Fruit fly (Drosophila melanogaster) whole organism, embryonic: Measurements from ENCODE around the gene tbrd-1.

Experiments
- Abd-B ChIP-seq: fragments of 200-800 bp; sonication (Bioruptor generic); optimal IDR thresholded peaks from 2 replicates; lab custom pipeline; 2018; ENCODE audit warnings: missing biosample characterization, mild to moderate bottlenecking, missing genetic modification characterization, moderate library complexity
- Ada2b ChIP-seq: fragments of 200-800 bp; sonication (Bioruptor generic); IDR thresholded peaks from 2 replicates; pipeline ENCODE4 v1.3.6; 2022; ENCODE audit warnings: missing biosample characterization, missing genetic modification characterization
- Bdp1 ChIP-seq: fragments of 200-800 bp; sonication (Bioruptor generic); optimal IDR thresholded peaks from 3 replicates; lab custom pipeline; 2016; ENCODE audit warnings: missing biosample characterization, missing genetic modification characterization
- Blimp-1 ChIP-seq: fragments of 200-800 bp; sonication (Bioruptor generic); optimal IDR thresholded peaks from 3 replicates; lab custom pipeline; 2018; ENCODE audit warnings: missing biosample characterization, missing genetic modification characterization, mild to moderate bottlenecking, moderate library complexity, missing genetic modification reagents
- CG10147 ChIP-seq: fragments of 200-800 bp; sonication (Bioruptor generic); optimal IDR thresholded peaks from 2 replicates; lab custom pipeline; 2019; ENCODE audit warnings: missing biosample characterization, mild to moderate bottlenecking, missing genetic modification characterization, moderate library complexity
- CG10462 ChIP-seq: fragments of 200-800 bp; sonication (Bioruptor generic); optimal IDR thresholded peaks from 2 replicates; lab custom pipeline; 2016; ENCODE audit warnings: missing biosample characterization, missing genetic modification characterization
- CG10959 ChIP-seq: fragments of 200-800 bp; sonication (Bioruptor generic); IDR thresholded peaks from 2 replicates; pipeline ENCODE4 v1.3.6; 2022; ENCODE audit warnings: missing biosample characterization, missing genetic modification characterization
- CG12236 ChIP-seq: fragments of 200-800 bp; sonication (Bioruptor generic); optimal IDR thresholded peaks from 2 replicates; lab custom pipeline; 2016; ENCODE audit warnings: missing biosample characterization, missing genetic modification characterization
- CG1233 ChIP-seq: fragments of 200-800 bp; sonication (Bioruptor generic); optimal IDR thresholded peaks from 4 replicates; lab custom pipeline; 2018; ENCODE audit warnings: missing biosample characterization, mild to moderate bottlenecking, missing genetic modification characterization
- CG13123 ChIP-seq: fragments of 200-800 bp; sonication (Bioruptor generic); optimal IDR thresholded peaks from 2 replicates; lab custom pipeline; 2016; ENCODE audit warnings: missing biosample characterization, missing genetic modification characterization
- CG13894 ChIP-seq: fragments of 200-800 bp; sonication (Bioruptor generic); optimal IDR thresholded peaks from 3 replicates; lab custom pipeline; 2018; ENCODE audit warnings: missing biosample characterization, mild to moderate bottlenecking, missing genetic modification characterization, moderate library complexity
- CG14014 ChIP-seq: fragments of 200-800 bp; sonication (Bioruptor generic); IDR thresholded peaks from 2 replicates; pipeline ENCODE4 v1.3.6; 2022; ENCODE audit warnings: missing biosample characterization, missing genetic modification characterization
- CG16863 ChIP-seq: fragments of 200-800 bp; sonication (Bioruptor generic); optimal IDR thresholded peaks from 3 replicates; lab custom pipeline; 2016; ENCODE audit warnings: missing biosample characterization, missing genetic modification characterization
- CG17385 ChIP-seq: fragments of 200-800 bp; sonication (Bioruptor generic); optimal IDR thresholded peaks from 3 replicates; lab custom pipeline; 2018; ENCODE audit warnings: missing biosample characterization, mild to moderate bottlenecking, missing genetic modification characterization
- CG1832 ChIP-seq: fragments of 200-800 bp; sonication (Bioruptor generic); optimal IDR thresholded peaks from 2 replicates; lab custom pipeline; 2017; ENCODE audit warnings: missing biosample characterization, mild to moderate bottlenecking, missing genetic modification characterization, inconsistent platforms
- CG30403 ChIP-seq: fragments of 200-800 bp; sonication (Bioruptor generic); optimal IDR thresholded peaks from 3 replicates; lab custom pipeline; 2016; ENCODE audit warnings: missing biosample characterization, missing genetic modification characterization
- CG30431 ChIP-seq: fragments of 200-800 bp; sonication (Bioruptor generic); optimal IDR thresholded peaks from 2 replicates; lab custom pipeline; 2017; ENCODE audit warnings: missing biosample characterization, missing genetic modification characterization
- CG3065 ChIP-seq: fragments of 200-800 bp; sonication (Bioruptor generic); optimal IDR thresholded peaks from 2 replicates; lab custom pipeline; 2016; ENCODE audit warnings: missing biosample characterization, missing genetic modification characterization
- CG32772 ChIP-seq: fragments of 200-800 bp; sonication (Bioruptor generic); IDR thresholded peaks from 2 replicates; pipeline ENCODE4 v1.3.6; 2022; ENCODE audit warnings: missing biosample characterization, missing genetic modification characterization
- CG4424 ChIP-seq: fragments of 200-800 bp; sonication (Bioruptor generic); optimal IDR thresholded peaks from 3 replicates; lab custom pipeline; 2016; ENCODE audit warnings: missing biosample characterization, missing genetic modification characterization
- CG4707 ChIP-seq: fragments of 200-800 bp; sonication (Bioruptor generic); optimal IDR thresholded peaks from 2 replicates; lab custom pipeline; 2018; ENCODE audit warnings: missing biosample characterization, mild to moderate bottlenecking, missing genetic modification characterization, moderate library complexity
- CG4854 ChIP-seq: fragments of 200-800 bp; sonication (Bioruptor generic); optimal IDR thresholded peaks from 2 replicates; lab custom pipeline; 2016; ENCODE audit warnings: missing biosample characterization, missing genetic modification characterization, inconsistent platforms
- CG7839 ChIP-seq: fragments of 200-800 bp; sonication (Bioruptor generic); optimal IDR thresholded peaks from 3 replicates; lab custom pipeline; 2018; ENCODE audit warnings: missing biosample characterization, mild to moderate bottlenecking, missing genetic modification characterization, moderate library complexity
- CG8388 ChIP-seq: fragments of 200-800 bp; sonication (Bioruptor generic); optimal IDR thresholded peaks from 2 replicates; lab custom pipeline; 2019; ENCODE audit warnings: missing biosample characterization, mild to moderate bottlenecking, missing genetic modification characterization, moderate library complexity
- CG9727 ChIP-seq: fragments of 200-800 bp; sonication (Bioruptor generic); optimal IDR thresholded peaks from 3 replicates; lab custom pipeline; 2017; ENCODE audit warnings: missing biosample characterization, mild to moderate bottlenecking, missing genetic modification characterization
- Camta ChIP-seq: fragments of 200-800 bp; sonication (Bioruptor generic); optimal IDR thresholded peaks from 2 replicates; lab custom pipeline; 2016; ENCODE audit warnings: missing biosample characterization, missing genetic modification characterization
- Dp ChIP-seq: fragments of 200-800 bp; sonication (Bioruptor generic); optimal IDR thresholded peaks from 2 replicates; lab custom pipeline; 2018; ENCODE audit warnings: missing biosample characterization, mild to moderate bottlenecking, missing genetic modification characterization, moderate library complexity
- Dref ChIP-seq: fragments of 200-800 bp; sonication (Bioruptor generic); IDR thresholded peaks from 2 replicates; pipeline ENCODE4 v1.3.6; 2022; ENCODE audit warnings: missing biosample characterization, missing genetic modification characterization
- ERR ChIP-seq: fragments of 200-800 bp; sonication (Bioruptor generic); optimal IDR thresholded peaks from 2 replicates; lab custom pipeline; 2016; ENCODE audit warnings: missing biosample characterization, missing genetic modification characterization
- Eip74EF ChIP-seq, 2 experiments: fragments of 200-800 bp in 1 of 2; fragments of >200 bp in 1 of 2; sonication (Bioruptor generic) in 1 of 2; optimal IDR thresholded peaks; 2 replicates each; lab custom pipeline; 2017 to 2019; ENCODE audit warnings: missing biosample characterization in 2 of 2, missing genetic modification characterization in 2 of 2, mild to moderate bottlenecking in 1 of 2, moderate library complexity in 1 of 2
- GATAe ChIP-seq: fragments of 200-800 bp; sonication (Bioruptor generic); conservative IDR thresholded peaks from 2 replicates; pipeline ENCODE4 v1.3.6; 2022; ENCODE audit warnings: missing biosample characterization, missing genetic modification characterization
- HHEX ChIP-seq: fragments of 200-800 bp; sonication (Bioruptor generic); optimal IDR thresholded peaks from 3 replicates; lab custom pipeline; 2017; ENCODE audit warnings: missing biosample characterization, mild to moderate bottlenecking, missing genetic modification characterization, missing genetic modification reagents
- Hmx ChIP-seq: fragments of 200-800 bp; sonication (Bioruptor generic); optimal IDR thresholded peaks from 2 replicates; lab custom pipeline; 2016; ENCODE audit warnings: missing biosample characterization, missing genetic modification characterization
- Jarid2 ChIP-seq: fragments of 200-800 bp; sonication (Bioruptor generic); optimal IDR thresholded peaks from 3 replicates; lab custom pipeline; 2017; ENCODE audit warnings: mild to moderate bottlenecking, missing biosample characterization, missing genetic modification reagents, missing genetic modification characterization
- MESR4 ChIP-seq: fragments of 200-800 bp; sonication (Bioruptor generic); optimal IDR thresholded peaks from 2 replicates; lab custom pipeline; 2018; ENCODE audit warnings: missing biosample characterization, mild to moderate bottlenecking, missing genetic modification characterization, moderate library complexity
- Nf-YA ChIP-seq: fragments of 200-800 bp; sonication (Bioruptor generic); IDR thresholded peaks from 2 replicates; pipeline ENCODE4 v1.3.6; 2022; ENCODE audit warnings: missing biosample characterization, missing genetic modification characterization
- Rfx ChIP-seq: fragments of 200-800 bp; sonication (Bioruptor generic); IDR thresholded peaks from 2 replicates; pipeline ENCODE4 v1.3.6; 2022; ENCODE audit warnings: missing biosample characterization, missing genetic modification characterization
- Sry-δ ChIP-seq: fragments of 200-800 bp; sonication (Bioruptor generic); optimal IDR thresholded peaks from 2 replicates; lab custom pipeline; 2016; ENCODE audit warnings: missing biosample characterization, missing genetic modification characterization
- Ssrp ChIP-seq: fragments of 200-800 bp; sonication (Bioruptor generic); optimal IDR thresholded peaks from 2 replicates; lab custom pipeline; 2018; ENCODE audit warnings: missing biosample characterization, mild to moderate bottlenecking, missing genetic modification characterization, moderate library complexity
- TFAM ChIP-seq: fragments of 200-800 bp; sonication (Bioruptor generic); optimal IDR thresholded peaks from 2 replicates; lab custom pipeline; 2017; ENCODE audit warnings: missing biosample characterization, missing genetic modification characterization, inconsistent platforms
- bowl ChIP-seq: fragments of 200-800 bp; sonication (Bioruptor generic); IDR thresholded peaks from 2 replicates; pipeline ENCODE4 v1.3.6; 2022; ENCODE audit warnings: missing biosample characterization, missing genetic modification characterization
- br ChIP-seq: fragments of >200 bp; optimal IDR thresholded peaks from 2 replicates; lab custom pipeline; 2017
- crc ChIP-seq: fragments of 200-800 bp; sonication (Bioruptor generic); optimal IDR thresholded peaks from 2 replicates; lab custom pipeline; 2016; ENCODE audit warnings: missing biosample characterization, missing genetic modification characterization
- fd3F ChIP-seq: fragments of 200-800 bp; sonication (Bioruptor generic); optimal IDR thresholded peaks from 2 replicates; lab custom pipeline; 2018; ENCODE audit warnings: missing biosample characterization, mild to moderate bottlenecking, missing genetic modification characterization, moderate library complexity
- fru ChIP-seq: fragments of >200 bp; optimal IDR thresholded peaks from 2 replicates; lab custom pipeline; 2017
- kah ChIP-seq: fragments of 200-800 bp; sonication (Bioruptor generic); optimal IDR thresholded peaks from 2 replicates; lab custom pipeline; 2018; ENCODE audit warnings: missing biosample characterization, mild to moderate bottlenecking, missing genetic modification characterization
- otp ChIP-seq: fragments of 200-800 bp; sonication (Bioruptor generic); IDR thresholded peaks from 3 replicates; pipeline ENCODE4, ENCODE4 v1.3.6; 2022; ENCODE audit warnings: missing biosample characterization, missing genetic modification characterization
- sc ChIP-seq, 3 experiments: fragments of >200 bp in 2 of 3; fragments of 200-800 bp in 1 of 3; sonication (Bioruptor generic) in 1 of 3; optimal IDR thresholded peaks; 2 replicates in 2 of 3; 3 replicates in 1 of 3; lab custom pipeline; 2017; ENCODE audit warnings: mild to moderate bottlenecking in 1 of 3, missing biosample characterization in 1 of 3, missing genetic modification characterization in 1 of 3, missing genetic modification reagents in 1 of 3

tbrd-1 gene

dm6 chr3R:23939921-23940839 is 46.8 kb upstream of the tbrd-1 start (continued):
- peak; percentile 92 for TF ChIP-seq otp
- peak; percentile 44 for TF ChIP-seq CG30403
- peak; percentile 13 for TF ChIP-seq Ssrp
- TF ChIP-seq Dp: no peak
- peak; percentile 73 for TF ChIP-seq Rfx (GFP tag; lab: Robert Waterston, UW)
- peak; percentile 63; the same call in 1 of the 2 replicates for TF ChIP-seq Nf-YA (GFP tag; lab: Robert Waterston, UW)
- TF ChIP-seq Dref (GFP tag; lab: Robert Waterston, UW): no peak
- TF ChIP-seq CG1832 (GFP tag; lab: Kevin White, UChicago): no peak
- no peak for TF ChIP-seq ERR (GFP tag; lab: Kevin White, UChicago)
- peak; percentile 8 for TF ChIP-seq Abd-B (GFP tag; lab: Kevin White, UChicago)
- TF ChIP-seq HHEX (GFP tag; lab: Kevin White, UChicago): peak; percentile 88
- TF ChIP-seq CG4854 (GFP tag; lab: Kevin White, UChicago): peak; percentile 71
- no peak for TF ChIP-seq sc (optimal IDR thresholded peaks at IDR 0.05; lab: Kevin White, UChicago)
- TF ChIP-seq sc (GFP tag; optimal IDR thresholded peaks at IDR 0.05; lab: Kevin White, UChicago): peak; percentile 88
- TF ChIP-seq CG16863 (GFP tag; lab: Kevin White, UChicago): peak; percentile 46
- peak; percentile 91; the same call in 1 of the 2 replicates for TF ChIP-seq CG14014 (GFP tag; lab: Robert Waterston, UW)
- TF ChIP-seq fd3F (GFP tag; lab: Kevin White, UChicago): peak; percentile 82
- TF ChIP-seq CG10147: peak; percentile 28
- TF ChIP-seq CG9727 (GFP tag; lab: Kevin White, UChicago): peak; percentile 86
- TF ChIP-seq MESR4 (GFP tag; lab: Kevin White, UChicago): peak; percentile 38
- TF ChIP-seq br (lab: Kevin White, UChicago): no peak
- peak; percentile 70 for TF ChIP-seq Camta
- peak; percentile 87 for TF ChIP-seq Blimp-1 (GFP tag; lab: Kevin White, UChicago)
- no peak for TF ChIP-seq crc (GFP tag; lab: Kevin White, UChicago)
- TF ChIP-seq CG17385 (GFP tag; lab: Kevin White, UChicago): peak; percentile 79
- peak; percentile 46 for TF ChIP-seq CG10959 (GFP tag; lab: Robert Waterston, UW)
- TF ChIP-seq Jarid2 (GFP tag; lab: Kevin White, UChicago): peak; percentile 66
- no peak for TF ChIP-seq Sry-δ (GFP tag; lab: Kevin White, UChicago)
- peak; percentile 47; the same call in 1 of the 2 replicates for TF ChIP-seq CG32772 (GFP tag; lab: Robert Waterston, UW)
- peak; percentile 59 for TF ChIP-seq TFAM (GFP tag; lab: Kevin White, UChicago)
- TF ChIP-seq fru (lab: Kevin White, UChicago): no peak
- TF ChIP-seq Ada2b (GFP tag; lab: Robert Waterston, UW): no peak
- TF ChIP-seq Bdp1: peak; percentile 72
- peak; percentile 87 for TF ChIP-seq CG4707
- no peak for TF ChIP-seq Hmx (GFP tag; lab: Kevin White, UChicago)
- peak; percentile 47 for TF ChIP-seq CG3065 (GFP tag; lab: Kevin White, UChicago)
- TF ChIP-seq CG8388 (GFP tag; lab: Kevin White, UChicago): peak; percentile 51
- TF ChIP-seq CG4424 (GFP tag; lab: Kevin White, UChicago): peak; percentile 74
- peak; percentile 81 for TF ChIP-seq CG13123 (GFP tag; lab: Kevin White, UChicago)
- TF ChIP-seq CG13894 (tag; lab: Kevin White, UChicago): peak; percentile 99
- TF ChIP-seq CG1233 (GFP tag; lab: Kevin White, UChicago): peak; percentile 95
- TF ChIP-seq kah (GFP tag; lab: Kevin White, UChicago): peak; percentile 57
- no peak for TF ChIP-seq GATAe (GFP tag; lab: Robert Waterston, UW)
- TF ChIP-seq bowl (GFP tag; lab: Robert Waterston, UW): peak; percentile 70; the same call in 1 of the 2 replicates
- peak; percentile 37 for TF ChIP-seq CG30431 (GFP tag; lab: Kevin White, UChicago)
- TF ChIP-seq CG7839: peak; percentile 58
- TF ChIP-seq Eip74EF (GFP tag; optimal IDR thresholded peaks at IDR 0.05; lab: Kevin White, UChicago): peak in 1 of 2 experiments; percentile 71
- peak; percentile 83 for TF ChIP-seq CG12236 (GFP tag; lab: Kevin White, UChicago)
- peak; percentile 69 for TF ChIP-seq CG10462 (GFP tag; lab: Kevin White, UChicago)
